Worm (Caenorhabditis elegans) whole organism, L3 larva: Measurements from ENCODE around the gene noa-1.

Experiments
- R02D3.7 ChIP-seq: fragments of 150-350 bp; optimal IDR thresholded peaks from 2 replicates; lab custom pipeline; 2014; ENCODE audit warnings: missing biosample characterization, missing genetic modification characterization
- ZK546.5 ChIP-seq: sonication (generic microtip); optimal IDR thresholded peaks from 2 replicates; lab custom pipeline; 2017; ENCODE audit warnings: missing biosample characterization, missing genetic modification characterization
- aly-2 ChIP-seq: fragments of 150-350 bp; optimal IDR thresholded peaks from 2 replicates; lab custom pipeline; 2014; ENCODE audit warnings: missing biosample characterization, missing genetic modification characterization
- ama-1 ChIP-seq: fragments of 150-350 bp; optimal IDR thresholded peaks from 2 replicates; lab custom pipeline; 2018
- ceh-16 ChIP-seq: sonication (generic microtip); optimal IDR thresholded peaks from 2 replicates; lab custom pipeline; 2017; ENCODE audit warnings: missing biosample characterization, missing genetic modification characterization
- ceh-28 ChIP-seq: fragments of 150-350 bp; optimal IDR thresholded peaks from 2 replicates; lab custom pipeline; 2014; ENCODE audit warnings: missing biosample characterization, missing genetic modification reagents, missing genetic modification characterization
- ceh-82 ChIP-seq: fragments of 150-350 bp; optimal IDR thresholded peaks from 2 replicates; lab custom pipeline; 2014; ENCODE audit warnings: missing biosample characterization, missing genetic modification characterization
- ceh-9 ChIP-seq: sonication (generic microtip); optimal IDR thresholded peaks from 2 replicates; lab custom pipeline; 2018; ENCODE audit warnings: missing biosample characterization, missing genetic modification characterization
- daf-12 ChIP-seq: fragments of 150-350 bp; optimal IDR thresholded peaks from 2 replicates; lab custom pipeline; 2014; ENCODE audit warnings: missing biosample characterization, missing genetic modification reagents, missing genetic modification characterization
- egl-27 ChIP-seq: sonication (generic microtip); optimal IDR thresholded peaks from 4 replicates; lab custom pipeline; 2017; ENCODE audit warnings: missing biosample characterization, missing genetic modification reagents, missing genetic modification characterization
- egl-5 ChIP-seq: fragments of 150-350 bp; optimal IDR thresholded peaks from 2 replicates; lab custom pipeline; 2017; ENCODE audit warnings: missing biosample characterization, missing genetic modification reagents, missing genetic modification characterization, inconsistent platforms
- elt-1 ChIP-seq: fragments of 150-350 bp; optimal IDR thresholded peaks from 2 replicates; lab custom pipeline; 2014; ENCODE audit warnings: missing biosample characterization, missing genetic modification characterization
- elt-2 ChIP-seq: sonication (generic microtip); optimal IDR thresholded peaks from 2 replicates; lab custom pipeline; 2016; ENCODE audit warnings: missing genetic modification reagents, mild to moderate bottlenecking, missing genetic modification characterization, missing compliant biosample characterization
- elt-3 ChIP-seq, 3 experiments: fragments of 150-350 bp in 1 of 3; sonication (generic microtip) in 2 of 3; optimal IDR thresholded peaks; 2 replicates in 2 of 3; 4 replicates in 1 of 3; lab custom pipeline; 2014 to 2017; ENCODE audit warnings: missing biosample characterization in 3 of 3, missing genetic modification characterization in 3 of 3
- fkh-10 ChIP-seq: sonication (generic microtip); optimal IDR thresholded peaks from 2 replicates; lab custom pipeline; 2017; ENCODE audit warnings: missing biosample characterization, missing genetic modification reagents, missing genetic modification characterization
- fkh-2 ChIP-seq: fragments of 150-350 bp; optimal IDR thresholded peaks from 2 replicates; lab custom pipeline; 2014; ENCODE audit warnings: missing biosample characterization, missing genetic modification reagents, missing genetic modification characterization
- fos-1 ChIP-seq: fragments of 150-350 bp; optimal IDR thresholded peaks from 2 replicates; lab custom pipeline; 2014; ENCODE audit warnings: missing biosample characterization, missing genetic modification characterization
- hmg-11 ChIP-seq: sonication (generic microtip); optimal IDR thresholded peaks from 2 replicates; lab custom pipeline; 2016; ENCODE audit warnings: missing genetic modification characterization, missing compliant biosample characterization
- lin-15B ChIP-seq: fragments of 150-350 bp; optimal IDR thresholded peaks from 2 replicates; lab custom pipeline; 2014; ENCODE audit warnings: missing biosample characterization, missing genetic modification characterization
- lin-39 ChIP-seq: fragments of 150-350 bp; optimal IDR thresholded peaks from 2 replicates; lab custom pipeline; 2018; ENCODE audit warnings: missing biosample characterization, missing genetic modification reagents, missing genetic modification characterization
- lsy-12 ChIP-seq: sonication (generic microtip); optimal IDR thresholded peaks from 2 replicates; lab custom pipeline; 2016; ENCODE audit warnings: mild to moderate bottlenecking, missing genetic modification characterization, missing compliant biosample characterization
- mml-1 ChIP-seq: fragments of 150-350 bp; sonication (generic microtip); optimal IDR thresholded peaks from 3 replicates; lab custom pipeline; 2014; ENCODE audit warnings: missing biosample characterization, missing genetic modification characterization
- nhr-12 ChIP-seq: fragments of 150-350 bp; optimal IDR thresholded peaks from 2 replicates; lab custom pipeline; 2014; ENCODE audit warnings: missing biosample characterization, missing genetic modification characterization
- nhr-25 ChIP-seq: sonication (generic microtip); optimal IDR thresholded peaks from 2 replicates; lab custom pipeline; 2017; ENCODE audit warnings: missing biosample characterization, missing genetic modification characterization
- nhr-67 ChIP-seq: fragments of 150-350 bp; optimal IDR thresholded peaks from 2 replicates; lab custom pipeline; 2014; ENCODE audit warnings: missing biosample characterization, missing genetic modification characterization
- nhr-76 ChIP-seq: fragments of 150-350 bp; sonication (generic microtip); optimal IDR thresholded peaks from 5 replicates; lab custom pipeline; 2014; ENCODE audit warnings: missing biosample characterization, missing genetic modification characterization
- nhr-77 ChIP-seq: fragments of 150-350 bp; optimal IDR thresholded peaks from 2 replicates; lab custom pipeline; 2014; ENCODE audit warnings: missing biosample characterization, missing genetic modification characterization
- pha-4 ChIP-seq: fragments of 150-350 bp; optimal IDR thresholded peaks from 2 replicates; lab custom pipeline; 2014; ENCODE audit warnings: missing biosample characterization, missing genetic modification reagents, missing genetic modification characterization
- pqm-1 ChIP-seq: fragments of 150-350 bp; optimal IDR thresholded peaks from 2 replicates; lab custom pipeline; 2017; ENCODE audit warnings: missing biosample characterization, missing genetic modification characterization, inconsistent platforms
- skn-1 ChIP-seq: fragments of 150-350 bp; optimal IDR thresholded peaks from 2 replicates; lab custom pipeline; 2014; ENCODE audit warnings: missing biosample characterization, missing genetic modification characterization
- snpc-4 ChIP-seq: fragments of 150-350 bp; optimal IDR thresholded peaks from 2 replicates; lab custom pipeline; 2014; ENCODE audit warnings: missing biosample characterization, missing genetic modification characterization
- tbx-2 ChIP-seq: sonication (generic microtip); optimal IDR thresholded peaks from 2 replicates; lab custom pipeline; 2016; ENCODE audit warnings: mild to moderate bottlenecking, missing genetic modification characterization, missing compliant biosample characterization
- zag-1 ChIP-seq: fragments of 150-350 bp; optimal IDR thresholded peaks from 2 replicates; lab custom pipeline; 2014; ENCODE audit warnings: missing biosample characterization, missing genetic modification characterization
- ztf-11 ChIP-seq: fragments of 150-350 bp; optimal IDR thresholded peaks from 2 replicates; lab custom pipeline; 2014; ENCODE audit warnings: missing biosample characterization, missing genetic modification characterization
- ztf-4 ChIP-seq: fragments of 150-350 bp; optimal IDR thresholded peaks from 2 replicates; lab custom pipeline; 2014; ENCODE audit warnings: missing biosample characterization, missing genetic modification characterization

The noa-1 gene

DNA sequence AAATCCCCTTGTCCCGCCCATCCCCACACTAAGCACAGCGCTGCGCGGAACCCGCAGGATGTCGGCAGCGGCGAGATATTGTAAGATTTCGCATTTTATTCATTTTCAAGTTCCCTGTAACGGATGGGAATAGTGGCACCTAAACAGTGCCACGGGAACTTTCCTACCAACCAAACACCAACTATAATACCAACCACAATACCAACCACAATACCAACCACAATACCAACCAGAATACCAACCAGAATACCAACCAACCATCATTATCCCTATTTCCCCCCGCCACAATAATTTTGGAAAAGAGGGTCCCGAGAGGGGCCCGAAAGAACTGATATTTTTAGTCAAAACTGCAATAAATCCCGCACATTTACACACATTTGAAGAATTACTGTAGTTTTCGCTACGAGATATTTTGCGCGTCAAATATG is 18.9 kb downstream of the noa-1 start:
- TF ChIP-seq lin-39 (tag; lab: Kevin White, UChicago), result no peak
- no peak for TF ChIP-seq nhr-76 (tag; lab: Kevin White, UChicago)
- peak; percentile 89 for TF ChIP-seq snpc-4 (tag; lab: Kevin White, UChicago)
- peak; percentile 77 for TF ChIP-seq ama-1
- TF ChIP-seq daf-12 (tag; lab: Kevin White, UChicago), result no peak
- TF ChIP-seq fos-1 (tag; lab: Kevin White, UChicago), result no peak
- no peak for TF ChIP-seq elt-1 (tag; lab: Kevin White, UChicago)
- no peak for TF ChIP-seq nhr-25 (tag; lab: Kevin White, UChicago)
- no peak for TF ChIP-seq ztf-11

DNA sequence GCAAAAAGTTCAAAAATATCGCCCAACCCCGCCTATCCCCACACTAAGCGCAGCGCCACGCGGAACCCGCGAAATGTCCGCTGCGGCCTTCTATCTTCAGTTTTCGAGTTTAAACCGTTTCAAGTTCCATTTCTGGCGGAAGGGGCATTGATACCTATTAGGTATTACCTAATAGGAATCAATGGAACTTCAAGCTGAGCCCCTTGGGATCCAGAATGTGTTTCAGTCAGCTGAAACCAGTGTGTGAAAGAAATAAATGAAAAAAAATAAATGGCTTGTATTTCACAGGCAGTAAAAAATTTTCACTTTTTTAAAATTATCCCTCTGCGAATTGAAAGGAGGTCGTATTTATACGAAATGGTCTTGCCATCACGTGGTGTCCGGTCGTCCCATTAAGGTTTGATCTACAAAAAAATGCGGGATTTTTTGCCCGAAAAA is 19.7 kb downstream of the noa-1 start:
- TF ChIP-seq lin-39 (tag; lab: Kevin White, UChicago), result no peak
- no peak for TF ChIP-seq tbx-2 (tag; lab: Kevin White, UChicago)
- TF ChIP-seq snpc-4 (tag; lab: Kevin White, UChicago), result peak; percentile 92
- peak in 1 of 3 experiments; percentile 21 for TF ChIP-seq elt-3 (tag; optimal IDR thresholded peaks at IDR 0.05; lab: Kevin White, UChicago)
- TF ChIP-seq, all 47 proteins: peak for 2

DNA sequence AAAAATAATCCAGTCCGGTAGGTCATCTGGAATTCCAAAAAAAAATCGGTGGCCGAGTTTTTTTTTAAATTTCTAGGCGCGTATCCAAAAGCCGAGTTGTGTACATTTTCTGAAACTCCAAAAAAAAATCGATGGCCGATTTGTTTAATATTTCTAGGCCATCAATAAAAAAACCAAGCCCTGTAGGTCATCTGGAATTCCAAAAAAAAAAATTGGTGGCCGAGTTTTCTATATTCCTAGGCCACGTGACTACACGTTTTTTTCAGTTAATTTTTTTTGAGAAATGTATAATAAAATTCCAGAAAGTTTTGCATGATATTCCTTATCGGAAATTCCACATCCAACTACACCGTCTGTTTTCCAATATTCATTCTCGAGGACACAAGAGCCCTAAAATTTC is 23.3 kb downstream of the noa-1 start, which contains the start of gene sre-45:
TSS of gene sre-45 (plus strand) at position 301 of the 400 bp plus-strand sequence.
- TF ChIP-seq mml-1 (tag; lab: Kevin White, UChicago) (no peak), pha-4 (tag; lab: Kevin White, UChicago) (no peak), zag-1 (tag; lab: Kevin White, UChicago) (no peak), ZK546.5 (tag; lab: Kevin White, UChicago) (no peak), egl-5 (tag; lab: Kevin White, UChicago) (no peak), lin-15B (tag; lab: Kevin White, UChicago) (no peak), lsy-12 (tag; lab: Kevin White, UChicago) (no peak), hmg-11 (tag; lab: Kevin White, UChicago) (no peak), R02D3.7 (tag; lab: Kevin White, UChicago) (no peak), tbx-2 (tag; lab: Kevin White, UChicago) (no peak), egl-27 (tag; lab: Kevin White, UChicago) (no peak), elt-3 (tag; optimal IDR thresholded peaks at IDR 0.05; lab: Kevin White, UChicago) (no peak), daf-12 (tag; lab: Kevin White, UChicago) (no peak), elt-1 (tag; lab: Kevin White, UChicago) (no peak), fos-1 (tag; lab: Kevin White, UChicago) (no peak), ceh-16 (tag; lab: Kevin White, UChicago) (no peak), nhr-12 (tag; lab: Kevin White, UChicago) (no peak), aly-2 (no peak), nhr-67 (tag; lab: Kevin White, UChicago) (no peak), pqm-1 (tag; lab: Kevin White, UChicago) (no peak)

DNA sequence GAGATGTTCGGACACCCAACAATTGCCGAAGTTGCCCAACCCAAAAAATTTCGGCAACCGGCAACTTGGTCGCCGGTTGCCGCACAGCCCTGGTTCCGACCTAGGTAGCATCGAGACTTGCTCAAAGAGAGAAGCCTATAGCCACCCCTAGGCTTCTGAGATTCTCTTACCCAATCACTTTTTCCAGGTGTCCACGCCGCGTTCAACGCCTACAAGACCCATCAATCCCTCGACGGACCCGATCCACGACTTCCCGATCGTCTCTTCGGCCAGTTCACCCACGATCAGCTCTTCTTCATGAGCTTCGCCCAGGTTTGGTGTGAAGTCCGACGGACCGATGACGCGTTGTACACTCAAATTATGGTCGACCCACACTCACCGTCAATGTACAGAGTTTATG is 25.0 kb downstream of the noa-1 start:
- TF ChIP-seq fkh-2, result no peak
- no peak for TF ChIP-seq zag-1 (tag; lab: Kevin White, UChicago)
- TF ChIP-seq elt-3 (tag; optimal IDR thresholded peaks at IDR 0.05; lab: Kevin White, UChicago), result no peak
- no peak for TF ChIP-seq egl-5 (tag; lab: Kevin White, UChicago)
- no peak for TF ChIP-seq fkh-10

DNA sequence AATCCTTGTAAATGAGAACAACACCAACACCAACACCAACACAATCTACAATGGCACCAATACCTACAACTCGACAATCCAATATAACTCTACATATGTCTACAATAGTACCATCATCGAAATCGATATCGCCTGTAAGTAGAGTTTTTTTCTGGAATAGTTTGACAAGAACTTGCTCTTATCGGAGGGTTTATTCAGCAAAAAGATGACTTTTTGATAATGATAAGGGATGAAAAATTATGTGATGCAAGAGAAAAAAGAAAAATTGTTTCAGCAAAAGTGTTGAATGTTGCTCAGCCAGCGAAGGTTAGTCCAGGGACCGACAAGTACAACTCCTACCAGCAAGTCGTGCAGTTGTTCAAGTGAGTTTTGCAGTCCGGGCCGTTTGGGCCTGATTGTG is 32.2 kb downstream of the noa-1 start:
- TF ChIP-seq elt-2 (tag; lab: Kevin White, UChicago), result peak; percentile 56
- TF ChIP-seq pqm-1 (tag; lab: Kevin White, UChicago), result peak; percentile 1
- no peak for TF ChIP-seq nhr-77 (tag; lab: Kevin White, UChicago)
- no peak for TF ChIP-seq nhr-12 (tag; lab: Kevin White, UChicago)

DNA sequence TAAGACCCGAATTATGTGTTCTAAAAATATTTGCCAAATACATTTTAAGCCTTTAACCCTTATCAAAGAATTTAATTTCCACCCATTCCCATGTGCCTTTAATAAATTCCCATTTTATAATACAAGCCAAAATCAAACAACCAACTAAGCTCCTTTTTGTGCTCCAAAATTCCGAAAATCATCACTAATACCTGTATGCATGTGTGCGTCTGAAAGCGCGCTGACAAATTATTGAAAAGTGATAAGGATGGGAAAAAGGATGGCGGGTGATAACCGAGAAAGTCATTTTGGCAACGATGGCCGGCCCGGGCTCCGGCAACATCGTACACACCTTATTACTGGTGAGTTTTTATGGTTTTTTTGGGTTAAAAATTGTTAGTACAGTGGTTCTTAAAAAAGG is 33.3 kb downstream of the noa-1 start, which contains the start of gene nep-17:
TSS of gene nep-17 (plus strand) at position 285 of the 400 bp plus-strand sequence.
- no peak for TF ChIP-seq R02D3.7 (tag; lab: Kevin White, UChicago)
- TF ChIP-seq ceh-9 (tag; lab: Kevin White, UChicago), result no peak
- peak; percentile 66 for TF ChIP-seq skn-1
- peak; percentile 82 for TF ChIP-seq elt-2 (tag; lab: Kevin White, UChicago)
- no peak for TF ChIP-seq ceh-82
- peak; percentile 80 for TF ChIP-seq pqm-1 (tag; lab: Kevin White, UChicago)
- TF ChIP-seq ztf-4 (tag; lab: Kevin White, UChicago), result no peak
- TF ChIP-seq lsy-12 (tag; lab: Kevin White, UChicago), result no peak
- no peak for TF ChIP-seq ceh-28 (tag; lab: Kevin White, UChicago)
- no peak for TF ChIP-seq nhr-12 (tag; lab: Kevin White, UChicago)
